Fruit fly (Drosophila melanogaster) whole organism, embryonic: ENCODE results near the gene CG14102.

ENCODE experiments used
- ATbp ChIP-seq: fragments of 200-800 bp; sonication (Bioruptor generic); optimal IDR thresholded peaks from 2 replicates; lab custom pipeline; 2017; ENCODE audit warnings: missing biosample characterization, mild to moderate bottlenecking, missing genetic modification characterization, missing genetic modification reagents
- BEAF-32 ChIP-seq: fragments of 200-800 bp; sonication (Bioruptor generic); optimal IDR thresholded peaks from 3 replicates; lab custom pipeline; 2017; ENCODE audit warnings: missing biosample characterization, missing genetic modification characterization, mild to moderate bottlenecking, moderate library complexity, missing genetic modification reagents
- CG10267 ChIP-seq: fragments of 200-800 bp; sonication (Bioruptor generic); optimal IDR thresholded peaks from 2 replicates; lab custom pipeline; 2018; ENCODE audit warnings: missing biosample characterization, mild to moderate bottlenecking, missing genetic modification characterization, moderate library complexity
- CG10979 ChIP-seq: fragments of 200-800 bp; sonication (Bioruptor generic); optimal IDR thresholded peaks from 2 replicates; lab custom pipeline; 2018; ENCODE audit warnings: missing biosample characterization, mild to moderate bottlenecking, missing genetic modification characterization, moderate library complexity
- CG11093 ChIP-seq: fragments of 200-800 bp; sonication (Bioruptor generic); IDR thresholded peaks from 3 replicates; pipeline ENCODE4 v1.3.6; 2022; ENCODE audit warnings: missing biosample characterization, missing genetic modification characterization
- CG11504 ChIP-seq: fragments of 200-800 bp; sonication (Bioruptor generic); optimal IDR thresholded peaks from 3 replicates; lab custom pipeline; 2019; ENCODE audit warnings: missing biosample characterization, mild to moderate bottlenecking, missing genetic modification characterization, moderate library complexity
- CG13287 ChIP-seq: fragments of 200-800 bp; sonication (Bioruptor generic); IDR thresholded peaks from 2 replicates; pipeline ENCODE4 v1.3.6; 2022; ENCODE audit warnings: missing biosample characterization, missing genetic modification characterization; ENCODE audit not compliant: partially characterized antibody
- CG13424 ChIP-seq: fragments of 200-800 bp; sonication (Bioruptor generic); optimal IDR thresholded peaks from 2 replicates; lab custom pipeline; 2019; ENCODE audit warnings: missing biosample characterization, mild to moderate bottlenecking, missing genetic modification characterization, moderate library complexity
- CG14014 ChIP-seq: fragments of 200-800 bp; sonication (Bioruptor generic); IDR thresholded peaks from 2 replicates; pipeline ENCODE4 v1.3.6; 2022; ENCODE audit warnings: missing biosample characterization, missing genetic modification characterization
- CG14050 ChIP-seq: fragments of 200-800 bp; sonication (Bioruptor generic); IDR thresholded peaks from 3 replicates; pipeline ENCODE4 v1.3.6; 2022; ENCODE audit warnings: missing biosample characterization, missing genetic modification characterization
- CG1529 ChIP-seq: fragments of 200-800 bp; sonication (Bioruptor generic); optimal IDR thresholded peaks from 3 replicates; lab custom pipeline; 2018; ENCODE audit warnings: missing biosample characterization, missing genetic modification characterization
- CG17829 ChIP-seq: fragments of 200-800 bp; optimal IDR thresholded peaks from 2 replicates; lab custom pipeline; 2019; ENCODE audit warnings: missing biosample characterization, mild to moderate bottlenecking, missing genetic modification characterization, moderate library complexity
- CG32772 ChIP-seq: fragments of 200-800 bp; sonication (Bioruptor generic); IDR thresholded peaks from 2 replicates; pipeline ENCODE4 v1.3.6; 2022; ENCODE audit warnings: missing biosample characterization, missing genetic modification characterization
- CG34376 ChIP-seq: fragments of 200-800 bp; sonication (Bioruptor generic); optimal IDR thresholded peaks from 2 replicates; lab custom pipeline; 2018; ENCODE audit warnings: missing biosample characterization, mild to moderate bottlenecking, missing genetic modification characterization
- CG34422 ChIP-seq: fragments of 200-800 bp; sonication (Bioruptor generic); IDR thresholded peaks from 3 replicates; pipeline ENCODE4 v1.3.6; 2022; ENCODE audit warnings: missing biosample characterization, missing genetic modification characterization
- CG3995 ChIP-seq: fragments of 200-800 bp; sonication (Bioruptor generic); optimal IDR thresholded peaks from 3 replicates; lab custom pipeline; 2016; ENCODE audit warnings: missing biosample characterization, missing genetic modification characterization
- CG4282 ChIP-seq: fragments of 200-800 bp; sonication (Bioruptor generic); optimal IDR thresholded peaks from 2 replicates; lab custom pipeline; 2016; ENCODE audit warnings: missing biosample characterization, missing genetic modification characterization
- CG4328 ChIP-seq: fragments of 200-800 bp; sonication (Bioruptor generic); optimal IDR thresholded peaks from 3 replicates; lab custom pipeline; 2017; ENCODE audit warnings: missing biosample characterization, missing genetic modification reagents, missing genetic modification characterization
- CG4707 ChIP-seq: fragments of 200-800 bp; sonication (Bioruptor generic); optimal IDR thresholded peaks from 2 replicates; lab custom pipeline; 2018; ENCODE audit warnings: missing biosample characterization, mild to moderate bottlenecking, missing genetic modification characterization, moderate library complexity
- CG7963 ChIP-seq: fragments of 200-800 bp; sonication (Bioruptor generic); IDR thresholded peaks from 3 replicates; pipeline ENCODE4 v1.3.6; 2022; ENCODE audit warnings: missing biosample characterization, missing genetic modification characterization; ENCODE audit not compliant: partially characterized antibody
- CoRest ChIP-seq: fragments of 200-800 bp; sonication (Bioruptor generic); optimal IDR thresholded peaks from 3 replicates; lab custom pipeline; 2018; ENCODE audit warnings: missing biosample characterization, mild to moderate bottlenecking, missing genetic modification characterization, moderate library complexity
- Dll ChIP-seq: fragments of 200-800 bp; sonication (Bioruptor generic); IDR thresholded peaks from 4 replicates; pipeline ENCODE4 v1.3.6; 2022; ENCODE audit warnings: missing biosample characterization, missing genetic modification characterization; ENCODE audit not compliant: partially characterized antibody
- Hmr ChIP-seq: fragments of 200-800 bp; sonication (Bioruptor generic); optimal IDR thresholded peaks from 3 replicates; lab custom pipeline; 2017; ENCODE audit warnings: mild to moderate bottlenecking, missing biosample characterization, missing genetic modification reagents, missing genetic modification characterization
- Kr ChIP-seq: fragments of 200-800 bp; sonication (Bioruptor generic); optimal IDR thresholded peaks from 2 replicates; lab custom pipeline; 2017; ENCODE audit warnings: missing biosample characterization, mild to moderate bottlenecking, missing genetic modification characterization
- Myb ChIP-seq: fragments of 200-800 bp; sonication (Bioruptor generic); optimal IDR thresholded peaks from 2 replicates; lab custom pipeline; 2016; ENCODE audit warnings: missing biosample characterization, missing genetic modification characterization
- bsh ChIP-seq, 2 experiments: fragments of 200-800 bp; sonication (Bioruptor generic); optimal IDR thresholded peaks; 2 replicates each; lab custom pipeline; 2017 to 2018; ENCODE audit warnings: mild to moderate bottlenecking in 2 of 2, missing biosample characterization in 2 of 2, missing genetic modification characterization in 2 of 2, moderate library complexity in 1 of 2
- dysf ChIP-seq: fragments of 200-800 bp; sonication (Bioruptor generic); IDR thresholded peaks from 3 replicates; pipeline ENCODE4 v1.3.6; 2022; ENCODE audit warnings: missing biosample characterization, missing genetic modification characterization
- eve ChIP-seq, 2 experiments: fragments of >200 bp; optimal IDR thresholded peaks; 2 replicates each; lab custom pipeline; 2017; ENCODE audit warnings: missing biosample characterization in 2 of 2, missing genetic modification characterization in 2 of 2
- gt ChIP-seq: fragments of 200-800 bp; sonication (Bioruptor generic); IDR thresholded peaks from 2 replicates; pipeline ENCODE4 v1.3.6; 2022; ENCODE audit warnings: missing biosample characterization, missing genetic modification characterization
- hbn ChIP-seq: fragments of 200-800 bp; sonication (Bioruptor generic); IDR thresholded peaks from 2 replicates; pipeline ENCODE4 v1.3.6; 2022; ENCODE audit warnings: missing biosample characterization, missing genetic modification characterization; ENCODE audit not compliant: partially characterized antibody
- mld ChIP-seq: fragments of 200-800 bp; sonication (Bioruptor generic); IDR thresholded peaks from 3 replicates; pipeline ENCODE4 v1.3.6; 2022; ENCODE audit warnings: missing biosample characterization, missing genetic modification characterization; ENCODE audit not compliant: partially characterized antibody
- nau ChIP-seq: fragments of 200-800 bp; sonication (Bioruptor generic); optimal IDR thresholded peaks from 3 replicates; lab custom pipeline; 2017; ENCODE audit warnings: missing biosample characterization, mild to moderate bottlenecking, missing genetic modification characterization, missing genetic modification reagents
- nerfin-1 ChIP-seq: fragments of 200-800 bp; sonication (Bioruptor generic); optimal IDR thresholded peaks from 3 replicates; lab custom pipeline; 2019; ENCODE audit warnings: missing biosample characterization, mild to moderate bottlenecking, missing genetic modification characterization, moderate library complexity
- oc ChIP-seq: fragments of 200-800 bp; sonication (Bioruptor generic); optimal IDR thresholded peaks from 2 replicates; lab custom pipeline; 2018; ENCODE audit warnings: missing biosample characterization, mild to moderate bottlenecking, missing genetic modification characterization, moderate library complexity
- schlank ChIP-seq: fragments of 200-800 bp; sonication (Bioruptor generic); optimal IDR thresholded peaks from 2 replicates; lab custom pipeline; 2018; ENCODE audit warnings: missing biosample characterization, mild to moderate bottlenecking, missing genetic modification characterization
- sens ChIP-seq: fragments of 200-800 bp; sonication (Bioruptor generic); peaks from one replicate; lab custom pipeline; 2016; ENCODE audit warnings: missing biosample characterization, missing genetic modification characterization
- slbo ChIP-seq: fragments of 200-800 bp; sonication (Bioruptor generic); IDR thresholded peaks from 2 replicates; pipeline ENCODE4 v1.3.6; 2022; ENCODE audit warnings: missing biosample characterization, missing genetic modification characterization
- slou ChIP-seq: fragments of 200-800 bp; sonication (Bioruptor generic); optimal IDR thresholded peaks from 3 replicates; lab custom pipeline; 2016; ENCODE audit warnings: missing biosample characterization, missing genetic modification characterization
- sr ChIP-seq: fragments of 200-800 bp; sonication (Bioruptor generic); IDR thresholded peaks from 3 replicates; pipeline ENCODE4 v1.3.6; 2022; ENCODE audit warnings: missing biosample characterization, missing genetic modification characterization
- tio ChIP-seq: fragments of 200-800 bp; sonication (Bioruptor generic); optimal IDR thresholded peaks from 2 replicates; lab custom pipeline; 2017; ENCODE audit warnings: missing biosample characterization, missing genetic modification characterization, inconsistent platforms

Gene CG14102

dm6 chr3L:19793438-19793998 is 7.6 kb downstream of the CG14102 start, which contains the start of the genes CG42637, Gyc76C and SREBP (continued):
- TF ChIP-seq bsh (GFP tag; optimal IDR thresholded peaks at IDR 0.05; lab: Kevin White, UChicago) (no peak), CG13424 (tag; lab: Kevin White, UChicago) (no peak), CG34376 (GFP tag; lab: Kevin White, UChicago) (peak; percentile 19), nerfin-1 (tag; lab: Kevin White, UChicago) (no peak), schlank (tag; lab: Kevin White, UChicago) (no peak), CG1529 (GFP tag; lab: Kevin White, UChicago) (no peak), sr (peak; percentile 66; the same call in 1 of the 3 replicates), Kr (GFP tag; lab: Kevin White, UChicago) (no peak), CG4282 (GFP tag; lab: Kevin White, UChicago) (no peak), CG7963 (GFP tag; lab: Robert Waterston, UW) (no peak), CG17829 (tag; lab: Kevin White, UChicago) (peak; percentile 43), tio (no peak), CG3995 (GFP tag; lab: Kevin White, UChicago) (no peak), Dll (GFP tag; lab: Robert Waterston, UW) (no peak), slbo (GFP tag; lab: Robert Waterston, UW) (no peak), CoRest (tag; lab: Kevin White, UChicago) (peak; percentile 31), CG32772 (no peak), nau (GFP tag; lab: Kevin White, UChicago) (no peak), CG10267 (peak; percentile 66), hbn (GFP tag; lab: Robert Waterston, UW) (0 out of 2 replicates have a peak, but pooled peaks have one; percentile 25), mld (0 out of 3 replicates have a peak, but pooled peaks have one; percentile 6), CG14050 (no peak), CG4707 (GFP tag; lab: Kevin White, UChicago) (no peak), BEAF-32 (GFP tag; lab: Kevin White, UChicago) (peak; percentile 56), ATbp (no peak), CG34422 (no peak), oc (peak; percentile 10), Hmr (GFP tag; lab: Kevin White, UChicago) (peak; percentile 69), sens (GFP tag; lab: Kevin White, UChicago) (no peak), Myb (GFP tag; lab: Kevin White, UChicago) (peak; percentile 87), CG11093 (no peak), slou (GFP tag; lab: Kevin White, UChicago) (no peak), CG4328 (GFP tag; lab: Kevin White, UChicago) (no peak), CG10979 (tag; lab: Kevin White, UChicago) (no peak), gt (GFP tag; lab: Robert Waterston, UW) (no peak), CG11504 (tag; lab: Kevin White, UChicago) (peak; percentile 35), dysf (GFP tag; lab: Robert Waterston, UW) (no peak), CG14014 (no peak), eve (GFP tag; optimal IDR thresholded peaks at IDR 0.05; lab: Kevin White, UChicago) (no peak), CG13287 (peak; percentile 48)
